Fruit fly (Drosophila melanogaster) whole organism, adult: ENCODE measurements around the gene CG45076.

Experiments
- CG1620 ChIP-seq: fragments of 200-800 bp; sonication (Bioruptor generic); optimal IDR thresholded peaks from 2 replicates; lab custom pipeline; 2016; ENCODE audit warnings: missing biosample characterization, missing genetic modification characterization
- CG5204 ChIP-seq: fragments of 200-800 bp; sonication (Bioruptor generic); optimal IDR thresholded peaks from 2 replicates; lab custom pipeline; 2016; ENCODE audit warnings: missing biosample characterization, missing genetic modification characterization
- CG7101 ChIP-seq: fragments of 200-800 bp; sonication (Bioruptor generic); optimal IDR thresholded peaks from 2 replicates; lab custom pipeline; 2018; ENCODE audit warnings: missing biosample characterization, mild to moderate bottlenecking, missing genetic modification characterization, moderate library complexity
- Clk ChIP-seq: fragments of 200-800 bp; sonication (Bioruptor generic); optimal IDR thresholded peaks from 2 replicates; lab custom pipeline; 2017; ENCODE audit warnings: missing biosample characterization, missing genetic modification characterization
- Crg-1 ChIP-seq: fragments of 200-800 bp; sonication (Bioruptor generic); optimal IDR thresholded peaks from 2 replicates; lab custom pipeline; 2016; ENCODE audit warnings: missing biosample characterization, missing genetic modification characterization
- cnc ChIP-seq, 2 experiments: fragments of >200 bp; optimal IDR thresholded peaks; 2 replicates each; lab custom pipeline; 2017
- tj ChIP-seq: fragments of 200-800 bp; sonication (Bioruptor generic); optimal IDR thresholded peaks from 3 replicates; lab custom pipeline; 2017; ENCODE audit warnings: missing biosample characterization, mild to moderate bottlenecking, missing genetic modification characterization, moderate library complexity

DNA sequence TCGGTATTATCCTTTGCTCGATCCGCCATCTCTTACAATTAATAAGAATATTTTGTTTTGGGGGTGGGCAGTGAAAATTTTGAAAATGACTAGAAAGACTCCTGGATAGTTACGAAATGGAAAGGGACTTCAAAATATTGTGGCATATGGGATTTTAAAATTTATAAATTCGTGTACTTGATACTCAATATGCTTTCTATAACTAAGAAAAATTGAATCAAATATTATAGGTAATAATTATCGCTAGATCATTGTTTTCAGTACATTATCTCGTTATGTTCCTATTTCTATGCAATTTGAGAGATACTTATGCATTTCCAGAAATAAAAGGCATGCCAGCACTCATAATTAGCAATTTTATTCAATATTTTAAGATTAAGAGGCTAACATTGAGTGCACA is 21.6 kb downstream of the CG45076 start, which contains the start of gene CG14691:
- no peak for TF ChIP-seq tj (GFP tag; lab: Kevin White, UChicago)
- TF ChIP-seq cnc (optimal IDR thresholded peaks at IDR 0.05; lab: Kevin White, UChicago) = no peak
- no peak for TF ChIP-seq CG1620
- TF ChIP-seq CG7101 = no peak
- no peak for TF ChIP-seq Crg-1 (GFP tag; lab: Kevin White, UChicago)
- TF ChIP-seq CG5204 (GFP tag; lab: Kevin White, UChicago) = no peak
- no peak for TF ChIP-seq Clk (GFP tag; lab: Kevin White, UChicago)
